Fruit fly (Drosophila melanogaster) whole organism, embryonic: ENCODE measurements around the gene Ns1.

Experiments
- ATbp ChIP-seq: fragments of 200-800 bp; sonication (Bioruptor generic); optimal IDR thresholded peaks from 2 replicates; lab custom pipeline; 2017; ENCODE audit warnings: missing biosample characterization, mild to moderate bottlenecking, missing genetic modification characterization, missing genetic modification reagents
- Blimp-1 ChIP-seq: fragments of 200-800 bp; sonication (Bioruptor generic); optimal IDR thresholded peaks from 3 replicates; lab custom pipeline; 2018; ENCODE audit warnings: missing biosample characterization, missing genetic modification characterization, mild to moderate bottlenecking, moderate library complexity, missing genetic modification reagents
- CG10209 ChIP-seq: fragments of 200-800 bp; sonication (Bioruptor generic); optimal IDR thresholded peaks from 3 replicates; lab custom pipeline; 2017; ENCODE audit warnings: missing biosample characterization, mild to moderate bottlenecking, missing genetic modification characterization, missing genetic modification reagents
- CG10565 ChIP-seq: fragments of 200-800 bp; sonication (Bioruptor generic); optimal IDR thresholded peaks from 3 replicates; lab custom pipeline; 2016; ENCODE audit warnings: missing biosample characterization, mild to moderate bottlenecking, missing genetic modification characterization
- CG11093 ChIP-seq: fragments of 200-800 bp; sonication (Bioruptor generic); IDR thresholded peaks from 3 replicates; pipeline ENCODE4 v1.3.6; 2022; ENCODE audit warnings: missing biosample characterization, missing genetic modification characterization
- CG11504 ChIP-seq: fragments of 200-800 bp; sonication (Bioruptor generic); optimal IDR thresholded peaks from 3 replicates; lab custom pipeline; 2019; ENCODE audit warnings: missing biosample characterization, mild to moderate bottlenecking, missing genetic modification characterization, moderate library complexity
- CG11560 ChIP-seq: fragments of 200-800 bp; sonication (Bioruptor generic); IDR thresholded peaks from 3 replicates; pipeline ENCODE4 v1.3.6; 2022; ENCODE audit warnings: missing biosample characterization, missing genetic modification characterization
- CG17829 ChIP-seq: fragments of 200-800 bp; optimal IDR thresholded peaks from 2 replicates; lab custom pipeline; 2019; ENCODE audit warnings: missing biosample characterization, mild to moderate bottlenecking, missing genetic modification characterization, moderate library complexity
- CG2712 ChIP-seq: fragments of 200-800 bp; optimal IDR thresholded peaks from 3 replicates; lab custom pipeline; 2019; ENCODE audit warnings: missing biosample characterization, mild to moderate bottlenecking, missing genetic modification characterization, moderate library complexity
- CG2875 ChIP-seq: fragments of 200-800 bp; sonication (Bioruptor generic); optimal IDR thresholded peaks from 2 replicates; lab custom pipeline; 2017; ENCODE audit warnings: missing biosample characterization, mild to moderate bottlenecking, missing genetic modification characterization, missing genetic modification reagents
- CG30403 ChIP-seq: fragments of 200-800 bp; sonication (Bioruptor generic); optimal IDR thresholded peaks from 3 replicates; lab custom pipeline; 2016; ENCODE audit warnings: missing biosample characterization, missing genetic modification characterization
- CG31441 ChIP-seq: fragments of 200-800 bp; sonication (Bioruptor generic); IDR thresholded peaks from 2 replicates; pipeline ENCODE4 v1.3.6; 2022; ENCODE audit warnings: missing biosample characterization, missing genetic modification characterization
- CG32767 ChIP-seq: fragments of 200-800 bp; sonication (Bioruptor generic); IDR thresholded peaks from 2 replicates; pipeline ENCODE4 v1.3.6; 2022; ENCODE audit warnings: missing biosample characterization, missing genetic modification characterization
- CG32772 ChIP-seq: fragments of 200-800 bp; sonication (Bioruptor generic); IDR thresholded peaks from 2 replicates; pipeline ENCODE4 v1.3.6; 2022; ENCODE audit warnings: missing biosample characterization, missing genetic modification characterization
- CG33557 ChIP-seq: fragments of 200-800 bp; sonication (Bioruptor generic); optimal IDR thresholded peaks from 2 replicates; lab custom pipeline; 2019; ENCODE audit warnings: missing biosample characterization, mild to moderate bottlenecking, missing genetic modification characterization, moderate library complexity
- CG3847 ChIP-seq: fragments of 200-800 bp; sonication (Bioruptor generic); IDR thresholded peaks from 2 replicates; pipeline ENCODE4 v1.3.6; 2022; ENCODE audit warnings: missing biosample characterization, missing genetic modification characterization
- CG43689 ChIP-seq: fragments of 200-800 bp; sonication (Bioruptor generic); IDR thresholded peaks from 2 replicates; pipeline ENCODE4 v1.3.6; 2022; ENCODE audit warnings: missing biosample characterization, missing genetic modification characterization
- CG4730 ChIP-seq: fragments of 200-800 bp; sonication (Bioruptor generic); IDR thresholded peaks from 2 replicates; pipeline ENCODE4 v1.3.6; 2022; ENCODE audit warnings: missing biosample characterization, missing genetic modification characterization
- CG5953 ChIP-seq: fragments of 200-800 bp; sonication (Bioruptor generic); IDR thresholded peaks from 2 replicates; pipeline ENCODE4 v1.3.6; 2022; ENCODE audit warnings: missing biosample characterization, missing genetic modification characterization
- CG6654 ChIP-seq: fragments of 200-800 bp; sonication (Bioruptor generic); optimal IDR thresholded peaks from 2 replicates; lab custom pipeline; 2017; ENCODE audit warnings: missing biosample characterization, mild to moderate bottlenecking, missing genetic modification characterization
- CG9876 ChIP-seq: fragments of 200-800 bp; sonication (Bioruptor generic); optimal IDR thresholded peaks from 2 replicates; lab custom pipeline; 2016; ENCODE audit warnings: missing biosample characterization, missing genetic modification characterization
- CkIIα-i1 ChIP-seq: fragments of 200-800 bp; sonication (Bioruptor generic); IDR thresholded peaks from 2 replicates; pipeline ENCODE4 v1.3.6; 2022; ENCODE audit warnings: missing biosample characterization, missing genetic modification characterization
- D19A ChIP-seq: fragments of 200-800 bp; optimal IDR thresholded peaks from 3 replicates; lab custom pipeline; 2019; ENCODE audit warnings: missing biosample characterization, mild to moderate bottlenecking, missing genetic modification characterization, moderate library complexity
- HLH4C ChIP-seq: fragments of 200-800 bp; sonication (Bioruptor generic); IDR thresholded peaks from 3 replicates; pipeline ENCODE4 v1.3.6; 2022; ENCODE audit warnings: missing biosample characterization, missing genetic modification characterization; ENCODE audit not compliant: partially characterized antibody
- HLH54F ChIP-seq: fragments of 200-800 bp; sonication (Bioruptor generic); optimal IDR thresholded peaks from 3 replicates; lab custom pipeline; 2016; ENCODE audit warnings: missing biosample characterization, missing genetic modification characterization
- HmgZ ChIP-seq: fragments of 200-800 bp; sonication (Bioruptor generic); optimal IDR thresholded peaks from 2 replicates; lab custom pipeline; 2018; ENCODE audit warnings: missing biosample characterization, mild to moderate bottlenecking, missing genetic modification characterization
- Mes4 ChIP-seq: fragments of 200-800 bp; sonication (Bioruptor generic); optimal IDR thresholded peaks from 2 replicates; lab custom pipeline; 2016; ENCODE audit warnings: missing biosample characterization, missing genetic modification characterization
- Neu2 ChIP-seq: fragments of 200-800 bp; sonication (Bioruptor generic); optimal IDR thresholded peaks from 3 replicates; lab custom pipeline; 2016; ENCODE audit warnings: missing biosample characterization, missing genetic modification characterization, borderline replicate concordance
- Nf-YA ChIP-seq: fragments of 200-800 bp; sonication (Bioruptor generic); IDR thresholded peaks from 2 replicates; pipeline ENCODE4 v1.3.6; 2022; ENCODE audit warnings: missing biosample characterization, missing genetic modification characterization
- Nf-YC ChIP-seq: fragments of 200-800 bp; optimal IDR thresholded peaks from 3 replicates; lab custom pipeline; 2019; ENCODE audit warnings: missing biosample characterization, mild to moderate bottlenecking, missing genetic modification characterization, moderate library complexity
- PHDP ChIP-seq: fragments of 200-800 bp; sonication (Bioruptor generic); optimal IDR thresholded peaks from 3 replicates; lab custom pipeline; 2018; ENCODE audit warnings: missing biosample characterization, mild to moderate bottlenecking, missing genetic modification characterization, moderate library complexity
- Ptx1 ChIP-seq: fragments of 200-800 bp; sonication (Bioruptor generic); IDR thresholded peaks from 2 replicates; pipeline ENCODE4 v1.3.6; 2022; ENCODE audit warnings: missing biosample characterization, missing genetic modification characterization
- Rfx ChIP-seq: fragments of 200-800 bp; sonication (Bioruptor generic); IDR thresholded peaks from 2 replicates; pipeline ENCODE4 v1.3.6; 2022; ENCODE audit warnings: missing biosample characterization, missing genetic modification characterization
- Stat92E ChIP-seq, 3 experiments: fragments of >200 bp in 2 of 3; fragments of 200-800 bp in 1 of 3; sonication (Bioruptor generic) in 1 of 3; optimal IDR thresholded peaks; 2 replicates each; lab custom pipeline; 2017 to 2019; ENCODE audit warnings: missing biosample characterization in 3 of 3, missing genetic modification characterization in 3 of 3, mild to moderate bottlenecking in 1 of 3, moderate library complexity in 1 of 3
- Xrp1 ChIP-seq: fragments of 200-800 bp; sonication (Bioruptor generic); IDR thresholded peaks from 2 replicates; pipeline ENCODE4 v1.3.6; 2022; ENCODE audit warnings: missing biosample characterization, missing genetic modification characterization
- abd-A ChIP-seq: fragments of 200-800 bp; sonication (Bioruptor generic); optimal IDR thresholded peaks from 3 replicates; lab custom pipeline; 2019; ENCODE audit warnings: missing biosample characterization, mild to moderate bottlenecking, missing genetic modification characterization, moderate library complexity
- az2 ChIP-seq: fragments of 200-800 bp; sonication (Bioruptor generic); optimal IDR thresholded peaks from 3 replicates; lab custom pipeline; 2016; ENCODE audit warnings: missing biosample characterization, missing genetic modification characterization
- crp ChIP-seq, 2 experiments: fragments of 200-800 bp; sonication (Bioruptor generic); optimal IDR thresholded peaks; 2 replicates in 1 of 2; 3 replicates in 1 of 2; lab custom pipeline; 2017; ENCODE audit warnings: missing biosample characterization in 2 of 2, missing genetic modification characterization in 2 of 2, mild to moderate bottlenecking in 1 of 2, moderate library complexity in 1 of 2
- dati ChIP-seq: fragments of 200-800 bp; sonication (Bioruptor generic); IDR thresholded peaks from 2 replicates; pipeline ENCODE4 v1.3.6; 2022; ENCODE audit warnings: missing biosample characterization, missing genetic modification characterization
- disco-r ChIP-seq: fragments of 200-800 bp; sonication (Bioruptor generic); optimal IDR thresholded peaks from 2 replicates; lab custom pipeline; 2016; ENCODE audit warnings: missing biosample characterization, missing genetic modification characterization
- grau ChIP-seq: fragments of 200-800 bp; optimal IDR thresholded peaks from 3 replicates; lab custom pipeline; 2019; ENCODE audit warnings: missing biosample characterization, mild to moderate bottlenecking, missing genetic modification characterization, moderate library complexity
- gsb-n ChIP-seq: fragments of 200-800 bp; sonication (Bioruptor generic); optimal IDR thresholded peaks from 3 replicates; lab custom pipeline; 2018; ENCODE audit warnings: missing biosample characterization, mild to moderate bottlenecking, missing genetic modification characterization
- nmo ChIP-seq: fragments of 200-800 bp; sonication (Bioruptor generic); optimal IDR thresholded peaks from 2 replicates; lab custom pipeline; 2018; ENCODE audit warnings: missing biosample characterization, mild to moderate bottlenecking, missing genetic modification characterization, moderate library complexity
- phol ChIP-seq: fragments of 200-800 bp; sonication (Bioruptor generic); optimal IDR thresholded peaks from 3 replicates; lab custom pipeline; 2018; ENCODE audit warnings: missing biosample characterization, mild to moderate bottlenecking, missing genetic modification characterization, moderate library complexity
- row ChIP-seq: fragments of 200-800 bp; sonication (Bioruptor generic); IDR thresholded peaks from 3 replicates; pipeline ENCODE4 v1.3.6; 2022; ENCODE audit warnings: missing biosample characterization, missing genetic modification characterization
- so ChIP-seq: fragments of 200-800 bp; sonication (Bioruptor generic); IDR thresholded peaks from 3 replicates; pipeline ENCODE4 v1.3.6; 2022; ENCODE audit warnings: missing biosample characterization, missing genetic modification characterization
- wdn ChIP-seq: fragments of 200-800 bp; sonication (Bioruptor generic); IDR thresholded peaks from 2 replicates; pipeline ENCODE4 v1.3.6; 2022; ENCODE audit warnings: missing biosample characterization, missing genetic modification characterization
- zen ChIP-seq: fragments of 200-800 bp; sonication (Bioruptor generic); optimal IDR thresholded peaks from 3 replicates; lab custom pipeline; 2018; ENCODE audit warnings: missing biosample characterization, mild to moderate bottlenecking, missing genetic modification characterization, moderate library complexity
- zf30C ChIP-seq: fragments of 200-800 bp; sonication (Bioruptor generic); optimal IDR thresholded peaks from 3 replicates; lab custom pipeline; 2018; ENCODE audit warnings: missing biosample characterization, mild to moderate bottlenecking, missing genetic modification characterization

Gene Ns1

DNA sequence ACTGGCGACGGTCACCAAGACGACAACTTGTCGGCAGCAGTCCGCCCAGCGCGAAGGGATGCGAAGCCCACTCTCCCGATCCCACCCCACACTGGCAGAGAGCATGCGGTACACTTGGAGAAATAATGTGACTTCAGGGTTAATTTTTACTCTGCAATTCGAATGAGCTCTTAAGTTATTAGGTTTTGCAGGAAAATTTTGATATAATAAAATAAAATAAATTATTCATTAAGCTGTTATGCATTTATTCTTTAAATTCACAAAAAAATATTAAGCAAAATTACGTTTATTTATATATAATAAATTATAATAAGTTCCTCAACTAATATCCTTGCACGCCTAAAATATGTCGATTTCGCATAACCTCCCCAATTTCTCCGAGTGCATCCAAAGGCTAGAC, 23.6 kb downstream of the Ns1 start (continued):
- TF ChIP-seq so (GFP tag; lab: Robert Waterston, UW), result 0 out of 3 replicates have a peak, but pooled peaks have one; percentile 12
- peak; percentile 49 for TF ChIP-seq CG17829 (tag; lab: Kevin White, UChicago)
- peak; percentile 27; the same call in 1 of the 2 replicates for TF ChIP-seq CG3847 (GFP tag; lab: Robert Waterston, UW)
- TF ChIP-seq zen, result no peak
- TF ChIP-seq zf30C (GFP tag; lab: Kevin White, UChicago), result peak; percentile 23
- no peak for TF ChIP-seq wdn (GFP tag; lab: Robert Waterston, UW)
- TF ChIP-seq CG32767 (GFP tag; lab: Robert Waterston, UW), result 0 out of 2 replicates have a peak, but pooled peaks have one; percentile 28
- TF ChIP-seq CG2712 (tag; lab: Kevin White, UChicago), result peak; percentile 64
- TF ChIP-seq Xrp1 (GFP tag; lab: Robert Waterston, UW), result peak; percentile 47
- TF ChIP-seq Mes4 (GFP tag; lab: Kevin White, UChicago), result no peak
- no peak for TF ChIP-seq abd-A (tag; lab: Kevin White, UChicago)
- no peak for TF ChIP-seq dati (GFP tag; lab: Robert Waterston, UW)
- TF ChIP-seq Nf-YC, result peak; percentile 8
- 0 out of 2 replicates have a peak, but pooled peaks have one; percentile 11 for TF ChIP-seq CG5953
- TF ChIP-seq Stat92E (GFP tag; optimal IDR thresholded peaks at IDR 0.05; lab: Kevin White, UChicago), result no peak
- no peak for TF ChIP-seq ATbp (GFP tag; lab: Kevin White, UChicago)
- TF ChIP-seq CG4730 (GFP tag; lab: Robert Waterston, UW), result no peak
- TF ChIP-seq PHDP (tag; lab: Kevin White, UChicago), result peak; percentile 31
- TF ChIP-seq gsb-n (tag; lab: Kevin White, UChicago), result no peak
- no peak for TF ChIP-seq Nf-YA (GFP tag; lab: Robert Waterston, UW)
- no peak for TF ChIP-seq CG6654
- TF ChIP-seq CG10209 (GFP tag; lab: Kevin White, UChicago), result peak; percentile 47
- peak; percentile 52 for TF ChIP-seq grau (tag; lab: Kevin White, UChicago)
- TF ChIP-seq CG11560 (tag; lab: Robert Waterston, UW), result no peak
- peak; percentile 38 for TF ChIP-seq CG30403 (GFP tag; lab: Kevin White, UChicago)
- TF ChIP-seq CG10565 (GFP tag; lab: Kevin White, UChicago), result no peak
- no peak for TF ChIP-seq crp (GFP tag; optimal IDR thresholded peaks at IDR 0.05; lab: Kevin White, UChicago)
- TF ChIP-seq disco-r (GFP tag; lab: Kevin White, UChicago), result no peak
- 0 out of 3 replicates have a peak, but pooled peaks have one; percentile 47 for TF ChIP-seq CG11093 (GFP tag; lab: Robert Waterston, UW)
- no peak for TF ChIP-seq CkIIα-i1 (GFP tag; lab: Robert Waterston, UW)
- TF ChIP-seq HLH4C (GFP tag; lab: Robert Waterston, UW), result no peak
- no peak for TF ChIP-seq CG9876 (GFP tag; lab: Kevin White, UChicago)
- TF ChIP-seq Neu2, result no peak
- TF ChIP-seq HmgZ (tag; lab: Kevin White, UChicago), result no peak
- no peak for TF ChIP-seq CG33557 (GFP tag; lab: Kevin White, UChicago)
- no peak for TF ChIP-seq CG43689 (GFP tag; lab: Robert Waterston, UW)
- TF ChIP-seq az2 (GFP tag; lab: Kevin White, UChicago), result peak; percentile 23
- TF ChIP-seq row (GFP tag; lab: Robert Waterston, UW), result peak; percentile 45; the same call in 2 of the 3 replicates
- TF ChIP-seq CG2875 (GFP tag; lab: Kevin White, UChicago), result peak; percentile 31
- TF ChIP-seq Ptx1 (GFP tag; lab: Robert Waterston, UW), result peak; percentile 41; the same call in 1 of the 2 replicates
- TF ChIP-seq HLH54F (GFP tag; lab: Kevin White, UChicago), result no peak
- TF ChIP-seq D19A (tag; lab: Kevin White, UChicago), result peak; percentile 8
- TF ChIP-seq CG32772 (GFP tag; lab: Robert Waterston, UW), result 0 out of 2 replicates have a peak, but pooled peaks have one; percentile 26
- 0 out of 2 replicates have a peak, but pooled peaks have one; percentile 41 for TF ChIP-seq Rfx (GFP tag; lab: Robert Waterston, UW)
- TF ChIP-seq CG11504, result peak; percentile 32
- peak; percentile 52 for TF ChIP-seq nmo (GFP tag; lab: Kevin White, UChicago)
- peak; percentile 26 for TF ChIP-seq phol (tag; lab: Kevin White, UChicago)
- TF ChIP-seq CG31441 (GFP tag; lab: Robert Waterston, UW), result peak; percentile 69
- TF ChIP-seq Blimp-1 (GFP tag; lab: Kevin White, UChicago), result no peak
